Worm (Caenorhabditis elegans) whole organism, mixed stage, embryonic: Measurements from ENCODE around the gene dpy-19.

ENCODE experiments used
- M03D4.4 ChIP-seq: sonication (generic microtip); optimal IDR thresholded peaks from 2 replicates; lab custom pipeline; 2017; ENCODE audit warnings: mild to moderate bottlenecking, missing genetic modification characterization, missing compliant biosample characterization
- bed-3 ChIP-seq: fragments of 200-800 bp; sonication (Bioruptor generic); optimal IDR thresholded peaks from 3 replicates; lab custom pipeline; 2018; ENCODE audit warnings: mild to moderate bottlenecking, missing genetic modification characterization, moderate library complexity, missing compliant biosample characterization
- blmp-1 ChIP-seq: fragments of 150-350 bp; optimal IDR thresholded peaks from 2 replicates; lab custom pipeline; 2014; ENCODE audit warnings: missing biosample characterization, missing genetic modification characterization
- ceh-39 ChIP-seq: fragments of 150-350 bp; optimal IDR thresholded peaks from 2 replicates; lab custom pipeline; 2014; ENCODE audit warnings: missing biosample characterization, missing genetic modification characterization
- ceh-43 ChIP-seq: fragments of 200-800 bp; sonication (Bioruptor generic); optimal IDR thresholded peaks from 2 replicates; lab custom pipeline; 2018; ENCODE audit warnings: mild to moderate bottlenecking, missing genetic modification characterization, moderate library complexity, missing compliant biosample characterization
- ceh-83 ChIP-seq: fragments of 200-800 bp; sonication (Bioruptor generic); optimal IDR thresholded peaks from 2 replicates; lab custom pipeline; 2018; ENCODE audit warnings: mild to moderate bottlenecking, missing genetic modification characterization, missing compliant biosample characterization
- cnd-1 ChIP-seq: fragments of 200-800 bp; sonication (Bioruptor generic); optimal IDR thresholded peaks from 2 replicates; lab custom pipeline; 2018; ENCODE audit warnings: mild to moderate bottlenecking, missing genetic modification characterization, missing compliant biosample characterization
- drap-1 ChIP-seq: fragments of 200-800 bp; sonication (Bioruptor generic); optimal IDR thresholded peaks from 3 replicates; lab custom pipeline; 2018; ENCODE audit warnings: mild to moderate bottlenecking, missing genetic modification characterization, missing compliant biosample characterization
- elt-1 ChIP-seq: sonication (generic microtip); optimal IDR thresholded peaks from 2 replicates; lab custom pipeline; 2017; ENCODE audit warnings: missing genetic modification characterization, mild to moderate bottlenecking, missing compliant biosample characterization, antibody characterized with exemption, moderate library complexity, borderline replicate concordance; ENCODE audit not compliant: insufficient read depth
- elt-3 ChIP-seq: fragments of 150-350 bp; optimal IDR thresholded peaks from 2 replicates; lab custom pipeline; 2014; ENCODE audit warnings: missing biosample characterization, missing genetic modification characterization
- flh-1 ChIP-seq: fragments of 200-800 bp; sonication (Bioruptor generic); optimal IDR thresholded peaks from 2 replicates; lab custom pipeline; 2018; ENCODE audit warnings: mild to moderate bottlenecking, missing genetic modification characterization, moderate library complexity, missing compliant biosample characterization
- ham-2 ChIP-seq: fragments of 200-800 bp; sonication (Bioruptor generic); optimal IDR thresholded peaks from 2 replicates; lab custom pipeline; 2018; ENCODE audit warnings: mild to moderate bottlenecking, missing genetic modification characterization, missing compliant biosample characterization
- lin-13 ChIP-seq: fragments of 150-350 bp; optimal IDR thresholded peaks from 2 replicates; lab custom pipeline; 2014; ENCODE audit warnings: missing biosample characterization, missing genetic modification characterization
- lin-32 ChIP-seq: fragments of 200-800 bp; sonication (Bioruptor generic); optimal IDR thresholded peaks from 2 replicates; lab custom pipeline; 2018; ENCODE audit warnings: mild to moderate bottlenecking, missing genetic modification characterization, missing compliant biosample characterization
- mab-5 ChIP-seq: fragments of 150-350 bp; optimal IDR thresholded peaks from 2 replicates; lab custom pipeline; 2014; ENCODE audit warnings: missing biosample characterization, missing genetic modification characterization
- mep-1 ChIP-seq: fragments of 150-350 bp; optimal IDR thresholded peaks from 2 replicates; lab custom pipeline; 2017; ENCODE audit warnings: missing biosample characterization, missing genetic modification reagents, missing genetic modification characterization, inconsistent platforms
- mls-2 ChIP-seq: sonication (generic microtip); optimal IDR thresholded peaks from 2 replicates; lab custom pipeline; 2016; ENCODE audit warnings: mild to moderate bottlenecking, missing genetic modification characterization, moderate library complexity, missing compliant biosample characterization
- nhr-12 ChIP-seq: fragments of 150-350 bp; optimal IDR thresholded peaks from 2 replicates; lab custom pipeline; 2014; ENCODE audit warnings: missing biosample characterization, missing genetic modification characterization
- nhr-2 ChIP-seq: fragments of 150-350 bp; optimal IDR thresholded peaks from 2 replicates; lab custom pipeline; 2014; ENCODE audit warnings: missing biosample characterization, missing genetic modification characterization
- nhr-237 ChIP-seq: fragments of 150-350 bp; optimal IDR thresholded peaks from 2 replicates; lab custom pipeline; 2014; ENCODE audit warnings: missing biosample characterization, missing genetic modification characterization
- nhr-76 ChIP-seq: sonication (generic microtip); optimal IDR thresholded peaks from 2 replicates; lab custom pipeline; 2017; ENCODE audit warnings: missing biosample characterization, missing genetic modification characterization
- pha-4 ChIP-seq: fragments of 150-350 bp; optimal IDR thresholded peaks from 2 replicates; lab custom pipeline; 2018; ENCODE audit warnings: missing biosample characterization, missing genetic modification reagents, missing genetic modification characterization
- snpc-4 ChIP-seq: fragments of 150-350 bp; optimal IDR thresholded peaks from 2 replicates; lab custom pipeline; 2014; ENCODE audit warnings: missing biosample characterization, missing genetic modification characterization
- sptf-1 ChIP-seq: sonication (generic microtip); optimal IDR thresholded peaks from 2 replicates; lab custom pipeline; 2017; ENCODE audit warnings: mild to moderate bottlenecking, missing genetic modification characterization, moderate library complexity, missing compliant biosample characterization
- tbx-8 ChIP-seq: fragments of 200-800 bp; sonication (Bioruptor generic); optimal IDR thresholded peaks from 2 replicates; lab custom pipeline; 2018; ENCODE audit warnings: mild to moderate bottlenecking, missing genetic modification characterization, moderate library complexity, missing compliant biosample characterization
- unc-39 ChIP-seq: fragments of 150-350 bp; optimal IDR thresholded peaks from 2 replicates; lab custom pipeline; 2014; ENCODE audit warnings: missing biosample characterization, missing genetic modification characterization
- unc-62 ChIP-seq: fragments of 150-350 bp; optimal IDR thresholded peaks from 2 replicates; lab custom pipeline; 2014; ENCODE audit warnings: missing biosample characterization, missing genetic modification reagents, missing genetic modification characterization
- zip-8 ChIP-seq: fragments of 150-350 bp; optimal IDR thresholded peaks from 2 replicates; lab custom pipeline; 2014; ENCODE audit warnings: missing biosample characterization, missing genetic modification characterization
- ztf-11 ChIP-seq: fragments of 150-350 bp; optimal IDR thresholded peaks from 2 replicates; lab custom pipeline; 2014; ENCODE audit warnings: missing biosample characterization, missing genetic modification characterization

Gene dpy-19

ce11 chrIII:8658367-8658761 is 8.9 kb downstream of the dpy-19 start (continued):
- no peak for TF ChIP-seq blmp-1
- no peak for TF ChIP-seq ceh-83
- TF ChIP-seq mls-2 (tag; lab: Kevin White, UChicago) = no peak
- no peak for TF ChIP-seq lin-13 (tag; lab: Kevin White, UChicago)
- no peak for TF ChIP-seq nhr-76 (tag; lab: Kevin White, UChicago)
- no peak for TF ChIP-seq snpc-4 (tag; lab: Kevin White, UChicago)

- TF ChIP-seq cnd-1 (tag; lab: Kevin White, UChicago) (no peak), nhr-2 (tag; lab: Kevin White, UChicago) (no peak), flh-1 (no peak), M03D4.4 (tag; lab: Kevin White, UChicago) (no peak), ztf-11 (no peak), tbx-8 (GFP tag; lab: Kevin White, UChicago) (no peak), drap-1 (no peak), elt-3 (no peak), ceh-43 (no peak), snpc-4 (tag; lab: Kevin White, UChicago) (no peak), lin-32 (GFP tag; lab: Kevin White, UChicago) (no peak), nhr-12 (tag; lab: Kevin White, UChicago) (no peak), unc-39 (tag; lab: Kevin White, UChicago) (no peak), zip-8 (no peak), unc-62 (GFP tag; lab: Kevin White, UChicago) (no peak), mls-2 (tag; lab: Kevin White, UChicago) (no peak), nhr-237 (tag; lab: Kevin White, UChicago) (no peak), mab-5 (tag; lab: Kevin White, UChicago) (no peak), pha-4 (tag; lab: Kevin White, UChicago) (no peak)
Observed at ce11 chrIII:8657676-8658366, 9.5 kb downstream of the dpy-19 start.

ce11 chrIII:8656957-8657356 is 10.3 kb downstream of the dpy-19 start:
- TF ChIP-seq nhr-76 (tag; lab: Kevin White, UChicago) = no peak
- TF ChIP-seq nhr-12 (tag; lab: Kevin White, UChicago) = no peak
- TF ChIP-seq ham-2 (GFP tag; lab: Kevin White, UChicago) = no peak
- TF ChIP-seq ceh-39 (tag; lab: Kevin White, UChicago) = no peak
- no peak for TF ChIP-seq zip-8
- TF ChIP-seq ceh-43 = no peak
- no peak for TF ChIP-seq nhr-237 (tag; lab: Kevin White, UChicago)
- TF ChIP-seq ztf-11 = no peak
- TF ChIP-seq mep-1 (tag; lab: Kevin White, UChicago) = no peak
- TF ChIP-seq mls-2 (tag; lab: Kevin White, UChicago) = no peak
- no peak for TF ChIP-seq pha-4 (tag; lab: Kevin White, UChicago)
- TF ChIP-seq mab-5 (tag; lab: Kevin White, UChicago) = no peak
- TF ChIP-seq flh-1 = no peak
- no peak for TF ChIP-seq elt-1 (tag; lab: Kevin White, UChicago)

- TF ChIP-seq ham-2 (GFP tag; lab: Kevin White, UChicago) = no peak
- no peak for TF ChIP-seq ceh-83
- TF ChIP-seq lin-32 (GFP tag; lab: Kevin White, UChicago) = no peak
- TF ChIP-seq lin-13 (tag; lab: Kevin White, UChicago) = no peak
- TF ChIP-seq bed-3 (GFP tag; lab: Kevin White, UChicago) = no peak
- TF ChIP-seq flh-1 = no peak
- no peak for TF ChIP-seq unc-39 (tag; lab: Kevin White, UChicago)
- TF ChIP-seq mab-5 (tag; lab: Kevin White, UChicago) = no peak
- no peak for TF ChIP-seq snpc-4 (tag; lab: Kevin White, UChicago)
- TF ChIP-seq mls-2 (tag; lab: Kevin White, UChicago) = no peak
- TF ChIP-seq nhr-12 (tag; lab: Kevin White, UChicago) = no peak
- TF ChIP-seq zip-8 = no peak
- TF ChIP-seq drap-1 = no peak
- no peak for TF ChIP-seq pha-4 (tag; lab: Kevin White, UChicago)
- no peak for TF ChIP-seq ceh-43
Observed at ce11 chrIII:8656055-8656454, 11.2 kb downstream of the dpy-19 start.

- no peak for TF ChIP-seq flh-1
- no peak for TF ChIP-seq nhr-76 (tag; lab: Kevin White, UChicago)
- no peak for TF ChIP-seq zip-8
- no peak for TF ChIP-seq M03D4.4 (tag; lab: Kevin White, UChicago)
- no peak for TF ChIP-seq ham-2 (GFP tag; lab: Kevin White, UChicago)
- no peak for TF ChIP-seq sptf-1 (tag; lab: Kevin White, UChicago)
- no peak for TF ChIP-seq mab-5 (tag; lab: Kevin White, UChicago)
- no peak for TF ChIP-seq ceh-83
Observed at ce11 chrIII:8655412-8655811, 11.9 kb downstream of the dpy-19 start.
